Worm (Caenorhabditis elegans) whole organism, L1 larva: Measurements from ENCODE around the gene gcy-7.

ENCODE experiments used
- lin-13 ChIP-seq: fragments of 150-350 bp; optimal IDR thresholded peaks from 2 replicates; lab custom pipeline; 2014; ENCODE audit warnings: missing biosample characterization, missing genetic modification reagents, missing genetic modification characterization
- nhr-76 ChIP-seq: sonication (generic microtip); optimal IDR thresholded peaks from 2 replicates; lab custom pipeline; 2017; ENCODE audit warnings: missing biosample characterization, missing genetic modification characterization

DNA sequence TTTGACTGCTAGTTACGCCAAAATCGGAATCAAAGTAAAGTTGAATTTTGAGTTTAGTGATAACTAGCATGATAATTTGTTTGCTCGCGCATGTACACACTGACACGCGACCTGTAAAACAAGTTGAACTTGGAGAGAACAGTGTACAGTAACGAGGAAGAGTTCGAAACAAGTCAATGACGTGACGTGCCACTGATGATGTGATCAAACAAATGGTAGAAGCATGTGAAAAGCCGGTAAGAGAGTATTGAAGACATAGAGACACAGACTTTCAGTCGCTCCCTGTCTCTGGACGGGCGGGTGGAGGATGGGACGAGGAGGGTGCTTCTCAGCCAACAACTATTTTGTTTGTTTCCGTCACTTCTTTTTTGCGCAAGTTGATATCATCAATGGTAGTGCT is 16.0 kb downstream of the gcy-7 start:
- TF ChIP-seq lin-13 (GFP tag; lab: Kevin White, UChicago) (no peak), nhr-76 (tag; lab: Kevin White, UChicago) (no peak)
